Fruit fly (Drosophila melanogaster) whole organism, wandering third instar larva: ENCODE measurements around the gene CG4511.

ENCODE experiments used
- Abd-B ChIP-seq: fragments of >200 bp; optimal IDR thresholded peaks from 2 replicates; lab custom pipeline; 2017; ENCODE audit warnings: missing biosample characterization, missing genetic modification characterization
- CG32264 ChIP-seq: fragments of 200-800 bp; sonication (Bioruptor generic); optimal IDR thresholded peaks from 2 replicates; lab custom pipeline; 2016; ENCODE audit warnings: missing biosample characterization, missing genetic modification characterization
- CrebA ChIP-seq: fragments of 200-800 bp; sonication (Bioruptor generic); optimal IDR thresholded peaks from 2 replicates; lab custom pipeline; 2016; ENCODE audit warnings: missing biosample characterization, mild to moderate bottlenecking, missing genetic modification characterization, borderline replicate concordance
- Dfd ChIP-seq: fragments of >200 bp; optimal IDR thresholded peaks from 2 replicates; lab custom pipeline; 2017; ENCODE audit warnings: missing biosample characterization, missing genetic modification characterization
- GATAd ChIP-seq: sonication (Bioruptor generic); optimal IDR thresholded peaks from 2 replicates; lab custom pipeline; 2016; ENCODE audit warnings: missing biosample characterization, missing genetic modification characterization
- HLH106 ChIP-seq: fragments of 200-800 bp; optimal IDR thresholded peaks from 3 replicates; lab custom pipeline; 2019; ENCODE audit warnings: missing biosample characterization, mild to moderate bottlenecking, missing genetic modification characterization, moderate library complexity
- Hr78 ChIP-seq: fragments of >200 bp; optimal IDR thresholded peaks from 2 replicates; lab custom pipeline; 2017; ENCODE audit warnings: missing biosample characterization, missing genetic modification characterization
- Jra ChIP-seq: sonication (Bioruptor generic); optimal IDR thresholded peaks from 2 replicates; lab custom pipeline; 2016; ENCODE audit warnings: missing biosample characterization, missing genetic modification characterization
- Myc ChIP-seq: fragments of >200 bp; optimal IDR thresholded peaks from 2 replicates; lab custom pipeline; 2017
- OdsH ChIP-seq: fragments of 200-800 bp; sonication (Bioruptor generic); optimal IDR thresholded peaks from 2 replicates; lab custom pipeline; 2016; ENCODE audit warnings: missing biosample characterization, mild to moderate bottlenecking, missing genetic modification characterization
- Rel ChIP-seq, 2 experiments: fragments of 200-800 bp; sonication (Bioruptor generic) in 1 of 2; optimal IDR thresholded peaks; 2 replicates in 1 of 2; 3 replicates in 1 of 2; lab custom pipeline; 2016 to 2019; ENCODE audit warnings: mild to moderate bottlenecking in 2 of 2, missing biosample characterization in 2 of 2, missing genetic modification characterization in 2 of 2, moderate library complexity in 1 of 2
- Vsx2 ChIP-seq: fragments of 200-300, 225-300 bp; sonication (Bioruptor generic); optimal IDR thresholded peaks from 2 replicates; lab custom pipeline; 2018; ENCODE audit warnings: missing biosample characterization, missing genetic modification characterization; ENCODE audit not compliant: partially characterized antibody
- br ChIP-seq: fragments of 200-800 bp; sonication (Bioruptor generic); optimal IDR thresholded peaks from 2 replicates; lab custom pipeline; 2016; ENCODE audit warnings: missing biosample characterization, missing genetic modification characterization
- brk ChIP-seq: fragments of 200-800 bp; sonication (Bioruptor generic); optimal IDR thresholded peaks from 2 replicates; lab custom pipeline; 2016; ENCODE audit warnings: missing biosample characterization, mild to moderate bottlenecking, missing genetic modification characterization
- dl ChIP-seq, 2 experiments: fragments of 175-275, 200-275 bp in 1 of 2; fragments of 200-275 bp in 1 of 2; sonication (Bioruptor generic); optimal IDR thresholded peaks; lab custom pipeline; 2018; ENCODE audit warnings: mild to moderate bottlenecking in 2 of 2, missing biosample characterization in 2 of 2, missing genetic modification characterization in 2 of 2, moderate library complexity in 2 of 2; ENCODE audit not compliant: partially characterized antibody in 2 of 2, insufficient read depth in 1 of 2
- dmrt93B ChIP-seq: fragments of 200-800 bp; sonication (Bioruptor generic); optimal IDR thresholded peaks from 2 replicates; lab custom pipeline; 2018; ENCODE audit warnings: missing biosample characterization, mild to moderate bottlenecking, missing genetic modification characterization
- dsf ChIP-seq: sonication (Bioruptor generic); optimal IDR thresholded peaks from 2 replicates; lab custom pipeline; 2016; ENCODE audit warnings: missing biosample characterization, missing genetic modification characterization, borderline replicate concordance
- ey ChIP-seq: fragments of 200-800 bp; sonication (Bioruptor generic); optimal IDR thresholded peaks from 2 replicates; lab custom pipeline; 2016; ENCODE audit warnings: missing biosample characterization, missing genetic modification characterization
- fru ChIP-seq: fragments of 200-800 bp; sonication (Bioruptor generic); optimal IDR thresholded peaks from 3 replicates; lab custom pipeline; 2016; ENCODE audit warnings: missing biosample characterization, mild to moderate bottlenecking, missing genetic modification characterization
- lola ChIP-seq: fragments of >200 bp; optimal IDR thresholded peaks from 2 replicates; lab custom pipeline; 2017; ENCODE audit warnings: missing biosample characterization, missing genetic modification characterization
- pan ChIP-seq: fragments of >200 bp; optimal IDR thresholded peaks from 2 replicates; lab custom pipeline; 2017
- psq ChIP-seq: fragments of 200-800 bp; sonication (Bioruptor generic); optimal IDR thresholded peaks from 3 replicates; lab custom pipeline; 2017; ENCODE audit warnings: missing biosample characterization, mild to moderate bottlenecking, missing genetic modification characterization, moderate library complexity
- rgr ChIP-seq: fragments of 200-800 bp; sonication (Bioruptor generic); optimal IDR thresholded peaks from 3 replicates; lab custom pipeline; 2016; ENCODE audit warnings: missing biosample characterization, mild to moderate bottlenecking, missing genetic modification characterization
- sv ChIP-seq: fragments of 200-800 bp; sonication (Bioruptor generic); optimal IDR thresholded peaks from 3 replicates; lab custom pipeline; 2016; ENCODE audit warnings: missing biosample characterization, missing genetic modification characterization
- usp ChIP-seq: fragments of >200 bp; optimal IDR thresholded peaks from 2 replicates; lab custom pipeline; 2017; ENCODE audit warnings: missing biosample characterization, missing genetic modification characterization
- woc ChIP-seq: sonication (Bioruptor generic); optimal IDR thresholded peaks from 2 replicates; lab custom pipeline; 2016; ENCODE audit warnings: missing biosample characterization, mild to moderate bottlenecking, missing genetic modification characterization

CG4511 gene

DNA sequence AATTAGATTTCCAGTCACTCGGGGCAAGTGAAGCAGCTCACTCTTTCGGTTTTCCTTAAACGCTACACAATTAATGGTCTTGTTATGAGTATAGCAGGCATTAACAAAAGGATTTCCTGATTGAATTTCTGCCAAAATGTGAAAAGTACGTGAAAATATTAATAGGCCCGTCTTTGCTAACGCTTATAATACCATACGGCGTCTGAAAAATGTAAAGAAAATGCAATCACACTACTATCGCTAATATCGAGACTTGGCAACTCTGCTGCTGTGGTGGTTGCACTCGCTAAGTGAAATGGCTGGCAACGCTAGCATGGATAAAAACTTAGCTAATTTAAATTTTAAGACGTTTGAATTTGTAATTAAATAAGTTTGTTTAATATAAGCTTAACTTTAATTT, 39.0 kb downstream of the CG4511 start, which contains the start of gene CG6621:
TSS of gene CG6621 (minus strand) at position 205 of the 400 bp plus-strand sequence.
- TF ChIP-seq Vsx2 (GFP tag; lab: Kevin White, UChicago) = peak; percentile 44
- no peak for TF ChIP-seq usp
- no peak for TF ChIP-seq Jra
- no peak for TF ChIP-seq OdsH
- no peak for TF ChIP-seq woc (GFP tag; lab: Kevin White, UChicago)
- no peak for TF ChIP-seq fru (GFP tag; lab: Kevin White, UChicago)
- no peak for TF ChIP-seq psq (GFP tag; lab: Kevin White, UChicago)
- TF ChIP-seq pan (lab: Kevin White, UChicago) = no peak
- no peak for TF ChIP-seq dmrt93B (GFP tag; lab: Kevin White, UChicago)
- no peak for TF ChIP-seq brk (GFP tag; lab: Kevin White, UChicago)
- TF ChIP-seq GATAd = no peak
- no peak for TF ChIP-seq Hr78
- TF ChIP-seq dsf (GFP tag; lab: Kevin White, UChicago) = no peak
- no peak for TF ChIP-seq lola (GFP tag; lab: Kevin White, UChicago)
- no peak for TF ChIP-seq Abd-B
- peak; percentile 10 for TF ChIP-seq HLH106 (tag; lab: Kevin White, UChicago)
- TF ChIP-seq Dfd (GFP tag; lab: Kevin White, UChicago) = no peak
- TF ChIP-seq br (GFP tag; lab: Kevin White, UChicago) = no peak
- TF ChIP-seq CrebA = no peak
- no peak for TF ChIP-seq CG32264 (GFP tag; lab: Kevin White, UChicago)
- TF ChIP-seq sv (GFP tag; lab: Kevin White, UChicago) = no peak
- TF ChIP-seq ey = no peak
- TF ChIP-seq Rel (GFP tag; optimal IDR thresholded peaks at IDR 0.05; lab: Kevin White, UChicago) = no peak
- peak; percentile 63 for TF ChIP-seq Rel (tag; optimal IDR thresholded peaks at IDR 0.05; lab: Kevin White, UChicago)
- no peak for TF ChIP-seq rgr (GFP tag; lab: Kevin White, UChicago)
- TF ChIP-seq Myc (lab: Kevin White, UChicago) = no peak
- peak in 1 of 2 experiments; percentile 33 for TF ChIP-seq dl (GFP tag; optimal IDR thresholded peaks at IDR 0.05; lab: Kevin White, UChicago; ENCODE audit: insufficient read depth in 1 of 2, partially characterized antibody in 2 of 2)
- TF ChIP-seq, all 38 proteins: peak for 4
